Fruit fly (Drosophila melanogaster) whole organism: ENCODE data around the gene CG14891.

Source experiments
- CG8478 ChIP-seq: fragments of >200 bp; optimal IDR thresholded peaks from 2 replicates; lab custom pipeline; 2018; ENCODE audit warnings: inconsistent platforms
- EcR ChIP-seq, 2 experiments: fragments of >200 bp; optimal IDR thresholded peaks; 2 replicates each; lab custom pipeline; 2017; ENCODE audit warnings: missing biosample characterization in 2 of 2, missing genetic modification characterization in 2 of 2, missing genetic modification reagents in 2 of 2
- pan ChIP-seq: fragments of >200 bp; optimal IDR thresholded peaks from 2 replicates; lab custom pipeline; 2017
- psq ChIP-seq: fragments of >200 bp; optimal IDR thresholded peaks from 2 replicates; lab custom pipeline; 2017
- usp ChIP-seq: fragments of >200 bp; optimal IDR thresholded peaks from 2 replicates; lab custom pipeline; 2017; ENCODE audit warnings: missing biosample characterization, missing genetic modification characterization, mixed read lengths

DNA sequence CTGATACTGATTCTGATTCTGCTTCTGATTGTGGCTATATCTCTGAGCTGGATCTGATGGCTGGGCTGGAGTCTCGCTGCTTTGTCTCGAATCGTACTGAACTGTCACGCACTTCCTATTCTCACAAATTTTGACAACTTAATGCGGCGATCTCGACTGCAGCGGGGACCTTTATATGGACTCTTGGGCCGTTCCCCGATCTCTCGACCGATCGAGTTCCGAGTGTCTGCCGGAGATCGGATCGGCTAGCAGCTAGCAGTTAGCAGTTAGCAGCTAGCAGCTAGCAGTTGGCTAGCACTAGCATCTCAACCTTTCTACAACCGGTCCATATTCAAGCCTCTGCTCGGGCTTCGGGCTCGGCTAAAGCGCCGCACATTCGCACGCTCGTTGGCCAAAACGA is 33.4 kb downstream of the CG14891 start, which contains the start of gene CG10345:
- TF ChIP-seq pan (lab: Kevin White, UChicago) = no peak
- no peak for TF ChIP-seq psq (lab: Kevin White, UChicago)
- TF ChIP-seq usp (GFP tag; lab: Kevin White, UChicago) = no peak
- TF ChIP-seq EcR (GFP tag; optimal IDR thresholded peaks at IDR 0.05; lab: Kevin White, UChicago) = no peak
- no peak for TF ChIP-seq CG8478 (lab: Kevin White, UChicago)
